Fruit fly (Drosophila melanogaster) whole organism, pupa: Measurements from ENCODE around the gene CG15515.

ENCODE experiments used
- CG14655 ChIP-seq: fragments of 200-800 bp; sonication (Bioruptor generic); optimal IDR thresholded peaks from 3 replicates; lab custom pipeline; 2017; ENCODE audit warnings: mild to moderate bottlenecking, missing biosample characterization, missing genetic modification reagents, missing genetic modification characterization
- CG8301 ChIP-seq: fragments of 200-800 bp; sonication (Bioruptor generic); optimal IDR thresholded peaks from 2 replicates; lab custom pipeline; 2018; ENCODE audit warnings: missing biosample characterization, mild to moderate bottlenecking, missing genetic modification characterization

DNA sequence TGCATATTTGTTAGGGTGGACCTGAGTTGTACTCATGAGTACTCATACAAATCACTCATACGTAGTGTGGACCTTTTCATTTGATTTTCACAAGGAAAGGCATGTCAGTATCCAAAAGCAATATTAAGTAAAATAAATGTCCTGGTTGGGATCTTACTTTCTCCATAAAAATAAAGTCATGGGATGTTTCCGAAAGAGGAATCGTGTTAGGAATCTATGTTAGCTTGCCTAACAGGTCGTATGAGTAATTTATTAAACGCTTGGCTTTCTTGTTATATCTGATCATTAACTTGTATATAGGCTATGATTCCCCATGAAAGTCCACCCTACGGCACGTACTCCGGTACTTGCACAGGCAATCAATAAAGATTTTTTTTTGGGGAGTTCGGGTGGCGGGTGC, 29.4 kb upstream of the CG15515 start:
- TF ChIP-seq CG14655 (GFP tag; lab: Kevin White, UChicago): no peak
- TF ChIP-seq CG8301 (tag; lab: Kevin White, UChicago): peak; percentile 82
